Worm (Caenorhabditis elegans): ENCODE measurements around the gene sph-1.

DNA sequence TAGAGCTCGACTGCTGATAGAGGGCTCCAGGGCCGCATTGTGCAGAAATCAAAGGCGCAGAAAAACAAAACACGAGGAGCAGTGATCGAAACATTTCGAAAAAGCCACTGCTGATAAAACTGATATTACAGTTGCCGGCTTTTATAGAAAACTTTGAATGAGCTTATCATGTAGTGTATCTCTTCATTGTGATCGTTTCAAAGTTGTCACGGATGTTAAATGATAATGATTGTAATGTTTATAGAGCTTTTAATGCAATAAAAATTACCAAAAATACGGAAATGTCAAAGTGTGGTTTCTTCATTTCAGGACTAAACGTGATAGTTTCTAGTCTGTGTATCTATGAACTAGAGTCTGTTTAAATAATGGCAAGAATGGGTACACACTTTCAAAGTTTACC, 35.3 kb upstream of the sph-1 start, which contains the start of gene clec-52:
- TF ChIP-seq med-1 (GFP tag; optimal IDR thresholded peaks at IDR 0.05; ENCODE audit: insufficient read depth), result no peak
- TF ChIP-seq flt-1 (GFP tag; IDR thresholded peaks at IDR 0.05), result no peak
